Worm (Caenorhabditis elegans) whole organism, young adult: ENCODE data around the gene golg-2.
A peak's percentile ranks its signal among the peaks of the same experiment; 100 is the strongest.

Experiments
- B0019.2 ChIP-seq: fragments of 200-800 bp; sonication (Bioruptor generic); conservative IDR thresholded peaks from 2 replicates; pipeline ENCODE4 v1.3.6; 2022; ENCODE audit warnings: missing genetic modification reagents, missing genetic modification characterization, missing compliant biosample characterization
- B0261.1 ChIP-seq: sonication (generic microtip); optimal IDR thresholded peaks from 2 replicates; lab custom pipeline; 2016; ENCODE audit warnings: mild to moderate bottlenecking, missing genetic modification characterization, moderate library complexity, missing compliant biosample characterization
- F10E7.11 ChIP-seq: sonication (generic microtip); optimal IDR thresholded peaks from 2 replicates; lab custom pipeline; 2017; ENCODE audit warnings: mild to moderate bottlenecking, missing genetic modification characterization, moderate library complexity, missing compliant biosample characterization
- F37B4.10 ChIP-seq: fragments of 200-800 bp; sonication (Bioruptor generic); IDR thresholded peaks from 2 replicates; pipeline ENCODE4 v1.3.6; 2022; ENCODE audit warnings: missing genetic modification characterization, missing compliant biosample characterization
- F49E8.2 ChIP-seq: sonication (generic microtip); optimal IDR thresholded peaks from 3 replicates; lab custom pipeline; 2017; ENCODE audit warnings: missing genetic modification characterization, mild to moderate bottlenecking, missing compliant biosample characterization, antibody characterized with exemption, moderate library complexity; ENCODE audit not compliant: insufficient read depth
- K11D2.4 ChIP-seq: fragments of 200-800 bp; sonication (Bioruptor generic); IDR thresholded peaks from 2 replicates; pipeline ENCODE4 v1.3.6; 2022; ENCODE audit warnings: missing genetic modification reagents, missing genetic modification characterization, missing compliant biosample characterization
- K12H6.12 ChIP-seq: fragments of 200-800 bp; sonication (Bioruptor generic); optimal IDR thresholded peaks from 2 replicates; lab custom pipeline; 2018; ENCODE audit warnings: mild to moderate bottlenecking, missing genetic modification characterization, missing compliant biosample characterization
- T26A5.8 ChIP-seq: sonication (generic microtip); optimal IDR thresholded peaks from 2 replicates; lab custom pipeline; 2016; ENCODE audit warnings: missing genetic modification characterization, missing compliant biosample characterization
- Y53F4B.3 ChIP-seq: fragments of 200-800 bp; sonication (Bioruptor generic); IDR thresholded peaks from 2 replicates; pipeline ENCODE4 v1.3.6; 2022; ENCODE audit warnings: missing genetic modification reagents, missing genetic modification characterization, missing compliant biosample characterization
- Y56A3A.18 ChIP-seq: fragments of 200-800 bp; sonication (Bioruptor generic); IDR thresholded peaks from 2 replicates; pipeline ENCODE4 v1.3.6; 2022; ENCODE audit warnings: missing genetic modification reagents, missing genetic modification characterization, missing compliant biosample characterization
- Y79H2A.3 ChIP-seq: fragments of 200-800 bp; sonication (Bioruptor generic); conservative IDR thresholded peaks from 2 replicates; pipeline ENCODE4 v1.3.6; 2022; ENCODE audit warnings: missing genetic modification reagents, missing genetic modification characterization, missing compliant biosample characterization
- aptf-2 ChIP-seq: fragments of 200-800 bp; sonication (Bioruptor generic); conservative IDR thresholded peaks from 2 replicates; pipeline ENCODE4 v1.3.6; 2022; ENCODE audit warnings: missing genetic modification reagents, missing genetic modification characterization, missing compliant biosample characterization
- atf-7 ChIP-seq: sonication (generic microtip); optimal IDR thresholded peaks from 2 replicates; lab custom pipeline; 2017; ENCODE audit warnings: mild to moderate bottlenecking, missing genetic modification characterization, missing compliant biosample characterization
- athp-1 ChIP-seq: sonication (generic microtip); optimal IDR thresholded peaks from 2 replicates; lab custom pipeline; 2017; ENCODE audit warnings: mild to moderate bottlenecking, missing genetic modification characterization, missing compliant biosample characterization
- attf-3 ChIP-seq: fragments of 200-800 bp; sonication (Bioruptor generic); conservative IDR thresholded peaks from 2 replicates; pipeline ENCODE4 v1.3.6; 2022; ENCODE audit warnings: missing genetic modification reagents, missing genetic modification characterization, missing compliant biosample characterization
- ccch-3 ChIP-seq: fragments of 200-800 bp; sonication (Bioruptor generic); optimal IDR thresholded peaks from 2 replicates; lab custom pipeline; 2018; ENCODE audit warnings: mild to moderate bottlenecking, missing genetic modification characterization, missing compliant biosample characterization
- cebp-2 ChIP-seq: fragments of 200-800 bp; sonication (Bioruptor generic); IDR thresholded peaks from 2 replicates; pipeline ENCODE4 v1.3.6; 2022; ENCODE audit warnings: missing genetic modification characterization, missing compliant biosample characterization
- ceh-100 ChIP-seq: fragments of 200-800 bp; sonication (Bioruptor generic); IDR thresholded peaks from 2 replicates; pipeline ENCODE4 v1.3.6; 2022; ENCODE audit warnings: missing genetic modification reagents, missing genetic modification characterization, missing compliant biosample characterization
- ceh-40 ChIP-seq: fragments of 200-800 bp; sonication (Bioruptor generic); IDR thresholded peaks from 2 replicates; pipeline ENCODE4 v1.3.6; 2022; ENCODE audit warnings: missing genetic modification characterization, missing compliant biosample characterization
- ceh-79 ChIP-seq: sonication (generic microtip); optimal IDR thresholded peaks from 2 replicates; lab custom pipeline; 2017; ENCODE audit warnings: mild to moderate bottlenecking, missing genetic modification characterization, missing compliant biosample characterization
- efl-1 ChIP-seq: fragments of 150-350 bp; optimal IDR thresholded peaks from 2 replicates; lab custom pipeline; 2014; ENCODE audit warnings: missing biosample characterization, missing genetic modification reagents, missing genetic modification characterization
- ets-4 ChIP-seq: fragments of 200-800 bp; sonication (Bioruptor generic); optimal IDR thresholded peaks from 2 replicates; lab custom pipeline; 2018; ENCODE audit warnings: mild to moderate bottlenecking, missing genetic modification characterization, missing compliant biosample characterization
- fkh-3 ChIP-seq: sonication (generic microtip); optimal IDR thresholded peaks from 2 replicates; lab custom pipeline; 2016; ENCODE audit warnings: mild to moderate bottlenecking, missing genetic modification characterization, missing compliant biosample characterization
- hlh-26 ChIP-seq: fragments of 200-800 bp; sonication (Bioruptor generic); conservative IDR thresholded peaks from 2 replicates; pipeline ENCODE4 v1.3.6; 2022; ENCODE audit warnings: missing genetic modification reagents, missing genetic modification characterization, missing compliant biosample characterization
- hrde-1 ChIP-seq: sonication (generic microtip); optimal IDR thresholded peaks from 2 replicates; lab custom pipeline; 2016; ENCODE audit warnings: missing genetic modification characterization, mild to moderate bottlenecking, missing compliant biosample characterization, moderate library complexity, missing genotype, missing genetic modification reagents, borderline replicate concordance
- hsf-1 ChIP-seq: fragments of 200-800 bp; sonication (Bioruptor generic); IDR thresholded peaks from 2 replicates; pipeline ENCODE4 v1.3.6; 2022; ENCODE audit warnings: missing genetic modification reagents, missing genetic modification characterization, missing compliant biosample characterization
- let-526 ChIP-seq: fragments of 200-800 bp; sonication (Bioruptor generic); IDR thresholded peaks from 2 replicates; pipeline ENCODE4 v1.3.6; 2022; ENCODE audit warnings: missing genetic modification reagents, missing genetic modification characterization, missing compliant biosample characterization
- let-607 ChIP-seq, 2 experiments: fragments of 200-800 bp in 1 of 2; sonication (Bioruptor generic) in 1 of 2; sonication (generic microtip) in 1 of 2; optimal IDR thresholded peaks; 2 replicates each; lab custom pipeline; 2016 to 2018; ENCODE audit warnings: mild to moderate bottlenecking in 2 of 2, missing compliant biosample characterization in 2 of 2, missing genetic modification characterization in 2 of 2, moderate library complexity in 2 of 2, missing genotype in 1 of 2
- lin-35 ChIP-seq, 3 experiments: fragments of 150-350 bp in 2 of 3; sonication (generic microtip) in 1 of 3; optimal IDR thresholded peaks; 2 replicates each; lab custom pipeline; 2014 to 2018; ENCODE audit warnings: missing biosample characterization in 3 of 3, missing genetic modification characterization in 3 of 3, missing genetic modification reagents in 3 of 3
- lsl-1 ChIP-seq: fragments of 200-800 bp; sonication (Bioruptor generic); optimal IDR thresholded peaks from 2 replicates; lab custom pipeline; 2018; ENCODE audit warnings: mild to moderate bottlenecking, missing genetic modification characterization, moderate library complexity, missing compliant biosample characterization
- madf-3 ChIP-seq: fragments of 200-800 bp; sonication (Bioruptor generic); IDR thresholded peaks from 2 replicates; pipeline ENCODE4 v1.3.6; 2022; ENCODE audit warnings: missing genetic modification reagents, missing genetic modification characterization, missing compliant biosample characterization
- pha-4 ChIP-seq: fragments of 150-350 bp; sonication (generic microtip); optimal IDR thresholded peaks from 2 replicates; lab custom pipeline; 2014; ENCODE audit warnings: missing biosample characterization, missing genetic modification reagents, missing genetic modification characterization
- rec-8 ChIP-seq, 2 experiments: sonication (generic microtip); optimal IDR thresholded peaks; 2 replicates each; lab custom pipeline; 2016; ENCODE audit warnings: mild to moderate bottlenecking in 2 of 2, missing genetic modification characterization in 2 of 2, missing genetic modification reagents in 2 of 2, missing genotype in 2 of 2, missing biosample characterization in 1 of 2, missing compliant biosample characterization in 1 of 2, moderate library complexity in 1 of 2
- sdz-38 ChIP-seq: sonication (generic microtip); optimal IDR thresholded peaks from 2 replicates; lab custom pipeline; 2016; ENCODE audit warnings: missing genotype, missing genetic modification characterization, missing compliant biosample characterization
- sea-2 ChIP-seq: fragments of 200-800 bp; sonication (Bioruptor generic); IDR thresholded peaks from 2 replicates; pipeline ENCODE4 v1.3.6; 2022; ENCODE audit warnings: missing genetic modification characterization, missing compliant biosample characterization
- sptf-2 ChIP-seq: fragments of 200-800 bp; sonication (Bioruptor generic); optimal IDR thresholded peaks from 2 replicates; lab custom pipeline; 2018; ENCODE audit warnings: mild to moderate bottlenecking, missing genetic modification characterization, missing compliant biosample characterization
- unc-130 ChIP-seq: sonication (generic microtip); optimal IDR thresholded peaks from 2 replicates; lab custom pipeline; 2016; ENCODE audit warnings: missing genetic modification reagents, missing genetic modification characterization, missing compliant biosample characterization
- zim-3 ChIP-seq: sonication (generic microtip); optimal IDR thresholded peaks from 2 replicates; lab custom pipeline; 2017; ENCODE audit warnings: mild to moderate bottlenecking, missing genetic modification characterization, moderate library complexity, missing compliant biosample characterization
- ztf-28 ChIP-seq: fragments of 200-800 bp; sonication (Bioruptor generic); IDR thresholded peaks from 2 replicates; pipeline ENCODE4 v1.3.6; 2022; ENCODE audit warnings: missing genetic modification reagents, missing genetic modification characterization, missing compliant biosample characterization

The golg-2 gene

ce11 chrII:5014399-5014798, 25.5 kb downstream of the golg-2 start, which contains the start of gene F59A6.2:
F59A6.2 (plus strand) TSS chrII:5014699.
- TF ChIP-seq atf-7 (tag; lab: Kevin White, UChicago) (no peak), Y56A3A.18 (no peak), lsl-1 (no peak), B0261.1 (tag; lab: Kevin White, UChicago) (no peak), rec-8 (tag; optimal IDR thresholded peaks at IDR 0.05; lab: Kevin White, UChicago) (no peak), F10E7.11 (tag; lab: Kevin White, UChicago) (no peak), let-526 (no peak)

DNA sequence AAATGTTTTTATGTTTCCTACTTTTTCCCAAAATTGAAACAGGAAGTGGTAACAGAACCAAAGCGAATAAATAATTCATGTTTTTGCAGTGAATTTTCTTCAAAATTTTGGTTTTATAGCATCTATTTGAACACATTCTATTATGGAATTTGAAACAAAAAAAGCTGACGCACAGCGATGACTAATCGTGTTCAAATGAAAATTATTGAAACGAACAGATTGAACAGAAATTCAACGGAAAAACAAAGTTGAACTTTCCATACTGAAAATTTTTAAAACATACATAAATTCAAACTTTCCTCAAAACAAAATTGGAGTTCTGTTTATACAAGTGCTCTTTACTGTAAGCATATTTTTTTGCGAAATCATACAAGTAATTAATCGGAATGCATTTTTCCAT, 27.9 kb downstream of the golg-2 start, which contains the start of gene F59A6.12:
Gene F59A6.12, minus strand, starts transcription at position 101 of the 400 bp plus-strand sequence.
- TF ChIP-seq ccch-3 (GFP tag; lab: Kevin White, UChicago): no peak
- TF ChIP-seq, all 124 proteins: peak for 0

- TF ChIP-seq Y79H2A.3 (GFP tag; lab: Robert Waterston, UW) (no peak), ets-4 (GFP tag; lab: Kevin White, UChicago) (no peak), sea-2 (GFP tag; lab: Robert Waterston, UW) (no peak), K11D2.4 (no peak), B0019.2 (GFP tag; lab: Robert Waterston, UW) (no peak), ceh-79 (tag; lab: Kevin White, UChicago) (no peak), madf-3 (GFP tag; lab: Robert Waterston, UW) (no peak), K12H6.12 (tag; lab: Kevin White, UChicago) (no peak)
- TF ChIP-seq, all 124 proteins: peak for 0
Measured at ce11 chrII:5008033-5008432, 31.9 kb downstream of the golg-2 start, which contains the start of gene F59A6.3. F59A6.3 (plus strand) TSS chrII:5008333.

ce11 chrII:5004781-5005180, 35.1 kb downstream of the golg-2 start, which contains the start of gene F59A6.4:
F59A6.4 (plus strand) TSS chrII:5005081.
- TF ChIP-seq Y53F4B.3 (GFP tag; lab: Robert Waterston, UW): no peak
- TF ChIP-seq let-607 (tag; optimal IDR thresholded peaks at IDR 0.05; lab: Kevin White, UChicago): no peak
- TF ChIP-seq ztf-28 (GFP tag; lab: Robert Waterston, UW): no peak
- no peak for TF ChIP-seq efl-1 (GFP tag; lab: Kevin White, UChicago)
- TF ChIP-seq pha-4: no peak
- no peak for TF ChIP-seq fkh-3 (tag; lab: Kevin White, UChicago)
- no peak for TF ChIP-seq athp-1 (tag; lab: Kevin White, UChicago)
- no peak for TF ChIP-seq lsl-1
- TF ChIP-seq hsf-1 (GFP tag; lab: Robert Waterston, UW): no peak
- no peak for TF ChIP-seq F37B4.10 (GFP tag; lab: Robert Waterston, UW)
- no peak for TF ChIP-seq sptf-2 (GFP tag; lab: Kevin White, UChicago)
- TF ChIP-seq K11D2.4: no peak
- no peak for TF ChIP-seq B0019.2 (GFP tag; lab: Robert Waterston, UW)
- no peak for TF ChIP-seq T26A5.8 (tag; lab: Kevin White, UChicago)
- TF ChIP-seq sdz-38 (tag; lab: Kevin White, UChicago): no peak
- TF ChIP-seq attf-3 (GFP tag; lab: Robert Waterston, UW): no peak
- TF ChIP-seq rec-8 (tag; optimal IDR thresholded peaks at IDR 0.05; lab: Kevin White, UChicago): no peak
- TF ChIP-seq ceh-40 (GFP tag; lab: Robert Waterston, UW): no peak
- TF ChIP-seq aptf-2: no peak

ce11 chrII:5003660-5004059, 36.2 kb downstream of the golg-2 start, which contains the start of gene F59A6.10:
F59A6.10 (plus strand) TSS chrII:5003960.
- no peak for TF ChIP-seq cebp-2
- no peak for TF ChIP-seq unc-130
- no peak for TF ChIP-seq hlh-26 (GFP tag; lab: Robert Waterston, UW)
- no peak for TF ChIP-seq lin-35 (GFP tag; optimal IDR thresholded peaks at IDR 0.05; lab: Kevin White, UChicago)
- TF ChIP-seq hrde-1: peak; percentile 8
- TF ChIP-seq ceh-100 (GFP tag; lab: Robert Waterston, UW): no peak
- no peak for TF ChIP-seq ztf-28 (GFP tag; lab: Robert Waterston, UW)
- peak; percentile 23 for TF ChIP-seq lsl-1
- peak; percentile 12 for TF ChIP-seq F49E8.2
- TF ChIP-seq zim-3: no peak
